Fruit fly (Drosophila melanogaster): ENCODE data around the gene CG13460.

- TF ChIP-seq CG11617 (GFP tag; optimal IDR thresholded peaks at IDR 0.05) (no peak), ovo (GFP tag; optimal IDR thresholded peaks at IDR 0.05) (no peak), Clk (GFP tag; optimal IDR thresholded peaks at IDR 0.05) (no peak), cic (GFP tag; optimal IDR thresholded peaks at IDR 0.05) (no peak), CG7045 (GFP tag; optimal IDR thresholded peaks at IDR 0.05) (no peak), cnc (optimal IDR thresholded peaks at IDR 0.05) (no peak), CG33017 (tag; optimal IDR thresholded peaks at IDR 0.05) (no peak), tj (GFP tag; optimal IDR thresholded peaks at IDR 0.05) (no peak), CG5204 (GFP tag; optimal IDR thresholded peaks at IDR 0.05) (no peak), CG12768 (GFP tag; optimal IDR thresholded peaks at IDR 0.05) (no peak), pad (GFP tag; optimal IDR thresholded peaks at IDR 0.05) (no peak), kay (GFP tag; ENCODE audit: borderline replicate concordance) (no peak), toe (GFP tag; optimal IDR thresholded peaks at IDR 0.05) (no peak)
Observed at dm6 chr3L:15099541-15099940, 38.0 kb upstream of the CG13460 start.

All from whole organism, adult.